Fruit fly (Drosophila melanogaster): ENCODE results near the gene Crag.

Gene Crag

dm6 chrX:8583159-8583558 is 8.7 kb upstream of the Crag start (continued):
- peak; percentile 23 for TF ChIP-seq fd96Cb (tag; optimal IDR thresholded peaks at IDR 0.05)
- no peak for TF ChIP-seq Optix (GFP tag; IDR thresholded peaks at IDR 0.05)
- no peak for TF ChIP-seq gro (GFP tag; optimal IDR thresholded peaks at IDR 0.05)
- TF ChIP-seq gcm2 (GFP tag; optimal IDR thresholded peaks at IDR 0.05): no peak
- no peak; the same call in 1 of the 2 replicates for TF ChIP-seq Ada2b (GFP tag; IDR thresholded peaks at IDR 0.05)
- no peak for TF ChIP-seq zen (tag; optimal IDR thresholded peaks at IDR 0.05)
- no peak for TF ChIP-seq H15 (GFP tag; IDR thresholded peaks at IDR 0.05)
- TF ChIP-seq tgo (GFP tag; IDR thresholded peaks at IDR 0.05): peak; percentile 19; the same call in 1 of the 3 replicates
- peak; percentile 29; the same call in 1 of the 2 replicates for TF ChIP-seq sob (GFP tag; IDR thresholded peaks at IDR 0.05)
- TF ChIP-seq chn (GFP tag; optimal IDR thresholded peaks at IDR 0.05): no peak
- no peak for TF ChIP-seq Oaz (GFP tag; IDR thresholded peaks at IDR 0.05)
- TF ChIP-seq ATbp (GFP tag; optimal IDR thresholded peaks at IDR 0.05): no peak
- 0 out of 2 replicates have a peak, but pooled peaks have one; percentile 37 for TF ChIP-seq gsb (GFP tag; IDR thresholded peaks at IDR 0.05)
- no peak for TF ChIP-seq CG1792 (GFP tag; optimal IDR thresholded peaks at IDR 0.05)
- TF ChIP-seq kni (GFP tag; optimal IDR thresholded peaks at IDR 0.05): no peak
- TF ChIP-seq CG14710 (tag; optimal IDR thresholded peaks at IDR 0.05): no peak
- TF ChIP-seq CG9727 (GFP tag; optimal IDR thresholded peaks at IDR 0.05): peak; percentile 13
- TF ChIP-seq CG6854 (GFP tag; optimal IDR thresholded peaks at IDR 0.05): no peak
- TF ChIP-seq scrt (GFP tag; optimal IDR thresholded peaks at IDR 0.05): peak; percentile 18
- no peak for TF ChIP-seq Deaf1 (tag; optimal IDR thresholded peaks at IDR 0.05)
- 0 out of 2 replicates have a peak, but pooled peaks have one; percentile 20 for TF ChIP-seq CG14014 (GFP tag; IDR thresholded peaks at IDR 0.05)
- TF ChIP-seq CG6689 (GFP tag; IDR thresholded peaks at IDR 0.05): no peak
- TF ChIP-seq HHEX (GFP tag; optimal IDR thresholded peaks at IDR 0.05): peak; percentile 19
- TF ChIP-seq Mes4 (GFP tag; optimal IDR thresholded peaks at IDR 0.05): no peak
- 0 out of 2 replicates have a peak, but pooled peaks have one; percentile 21 for TF ChIP-seq stc (GFP tag; IDR thresholded peaks at IDR 0.05)
- TF ChIP-seq ttk (GFP tag; IDR thresholded peaks at IDR 0.05): no peak
- peak; percentile 29; the same call in 1 of the 2 replicates for TF ChIP-seq CG9932 (GFP tag; IDR thresholded peaks at IDR 0.05)
- TF ChIP-seq onecut (GFP tag; IDR thresholded peaks at IDR 0.05): no peak
- TF ChIP-seq CG3726 (GFP tag; IDR thresholded peaks at IDR 0.05): no peak
- no peak for TF ChIP-seq Nf-YB (GFP tag; optimal IDR thresholded peaks at IDR 0.05)
- TF ChIP-seq Doc2 (GFP tag; IDR thresholded peaks at IDR 0.05): no peak
- TF ChIP-seq CG11695 (GFP tag; IDR thresholded peaks at IDR 0.05): no peak

dm6 chrX:8588607-8589171 is 3.1 kb upstream of the Crag start, which contains the start of gene CG12081:
TSS of gene CG12081 (plus strand) at chrX:8588811.
- TF ChIP-seq tio (GFP tag; optimal IDR thresholded peaks at IDR 0.05): no peak
- TF ChIP-seq inv (GFP tag; IDR thresholded peaks at IDR 0.05; ENCODE audit: partially characterized antibody): peak; percentile 85
- peak; percentile 15 for TF ChIP-seq Fer1 (GFP tag; optimal IDR thresholded peaks at IDR 0.05)
- TF ChIP-seq eyg (GFP tag; optimal IDR thresholded peaks at IDR 0.05): no peak
- no peak for TF ChIP-seq CG8089 (GFP tag; optimal IDR thresholded peaks at IDR 0.05)
- TF ChIP-seq Sry-δ (GFP tag; optimal IDR thresholded peaks at IDR 0.05): peak; percentile 82
- no peak for TF ChIP-seq Neu2 (GFP tag; optimal IDR thresholded peaks at IDR 0.05; ENCODE audit: borderline replicate concordance)
- peak; percentile 48 for TF ChIP-seq Lhr (GFP tag; optimal IDR thresholded peaks at IDR 0.05)
- no peak for TF ChIP-seq lmd (GFP tag; IDR thresholded peaks at IDR 0.05)
- TF ChIP-seq CG30431 (GFP tag; optimal IDR thresholded peaks at IDR 0.05): no peak
- TF ChIP-seq HLHmδ (GFP tag; optimal IDR thresholded peaks at IDR 0.05): no peak
- peak; percentile 79 for TF ChIP-seq CG15514 (GFP tag; optimal IDR thresholded peaks at IDR 0.05)
- TF ChIP-seq chinmo (GFP tag; IDR thresholded peaks at IDR 0.05; ENCODE audit: partially characterized antibody): peak; percentile 91
- no peak for TF ChIP-seq hkb (optimal IDR thresholded peaks at IDR 0.05)
- TF ChIP-seq hkb (GFP tag; IDR thresholded peaks at IDR 0.05): no peak
- peak; percentile 86 for TF ChIP-seq knrl (GFP tag; IDR thresholded peaks at IDR 0.05; ENCODE audit: partially characterized antibody)
- no peak for TF ChIP-seq Xbp1 (GFP tag; optimal IDR thresholded peaks at IDR 0.05)
- TF ChIP-seq dmrt99B (tag; optimal IDR thresholded peaks at IDR 0.05): no peak
- peak; percentile 92 for TF ChIP-seq amos (GFP tag; IDR thresholded peaks at IDR 0.05; ENCODE audit: partially characterized antibody)
- TF ChIP-seq CG1792 (GFP tag; optimal IDR thresholded peaks at IDR 0.05): no peak
- TF ChIP-seq CG5180 (GFP tag; optimal IDR thresholded peaks at IDR 0.05): no peak

All from whole organism, embryonic.